Worm (Caenorhabditis elegans): ENCODE results near the gene sluh-7.

DNA sequence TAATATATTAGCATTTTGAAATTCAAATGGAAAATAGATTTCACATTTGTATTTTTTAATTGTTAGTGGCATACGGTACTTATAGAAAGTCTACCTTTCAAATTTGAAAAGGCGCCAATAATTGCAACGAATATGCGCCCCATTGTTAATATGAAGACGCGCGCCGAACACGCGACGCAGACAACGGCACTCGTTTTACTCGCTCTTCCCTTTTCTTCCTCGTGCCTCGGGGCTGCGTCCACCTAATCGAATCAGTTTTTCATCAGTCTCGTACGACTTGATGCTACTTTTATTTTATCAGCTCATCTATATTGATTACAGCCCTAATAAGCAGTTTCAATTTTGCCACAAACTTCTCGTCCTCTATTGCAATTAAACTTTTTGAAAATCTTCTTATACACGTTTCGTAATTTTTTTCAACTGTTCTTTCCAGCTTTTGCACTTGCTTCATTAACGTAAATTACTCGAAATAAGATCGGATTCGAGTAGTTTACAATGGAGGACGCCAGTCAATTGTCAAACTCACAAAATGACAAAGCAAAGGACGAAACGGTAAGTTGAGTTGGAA is 6.3 kb upstream of the sluh-7 start, which contains the start of gene cash-1:
- no peak for TF ChIP-seq C08G9.2 (tag; optimal IDR thresholded peaks at IDR 0.05)
- no peak for TF ChIP-seq pqm-1 (tag; optimal IDR thresholded peaks at IDR 0.05)
- TF ChIP-seq tbx-2 (tag; optimal IDR thresholded peaks at IDR 0.05): peak; percentile 52
- no peak for TF ChIP-seq pha-4 (tag; optimal IDR thresholded peaks at IDR 0.05)
- no peak for TF ChIP-seq T23F11.4 (GFP tag; optimal IDR thresholded peaks at IDR 0.05)
- TF ChIP-seq unc-86 (tag; optimal IDR thresholded peaks at IDR 0.05): no peak
- no peak for TF ChIP-seq ama-1 (optimal IDR thresholded peaks at IDR 0.05)
- no peak for TF ChIP-seq hlh-6 (tag; optimal IDR thresholded peaks at IDR 0.05)
- no peak for TF ChIP-seq ceh-9 (tag; optimal IDR thresholded peaks at IDR 0.05)

Data from whole organism, late embryonic.